Fruit fly (Drosophila melanogaster) whole organism, wandering third instar larva: ENCODE measurements around the gene CG15923.
A peak's percentile ranks its signal among the peaks of the same experiment; 100 is the strongest.

Experiments used
- Abd-B ChIP-seq: fragments of >200 bp; optimal IDR thresholded peaks from 2 replicates; lab custom pipeline; 2017; ENCODE audit warnings: missing biosample characterization, missing genetic modification characterization
- CG32264 ChIP-seq: fragments of 200-800 bp; sonication (Bioruptor generic); optimal IDR thresholded peaks from 2 replicates; lab custom pipeline; 2016; ENCODE audit warnings: missing biosample characterization, missing genetic modification characterization
- CG9705 ChIP-seq: fragments of 200-800 bp; sonication (Bioruptor generic); optimal IDR thresholded peaks from 2 replicates; lab custom pipeline; 2018; ENCODE audit warnings: missing biosample characterization, mild to moderate bottlenecking, missing genetic modification characterization
- CrebA ChIP-seq: fragments of 200-800 bp; sonication (Bioruptor generic); optimal IDR thresholded peaks from 2 replicates; lab custom pipeline; 2016; ENCODE audit warnings: missing biosample characterization, mild to moderate bottlenecking, missing genetic modification characterization, borderline replicate concordance
- Dif ChIP-seq: fragments of 200-275, 200-300 bp; sonication (Bioruptor generic); optimal IDR thresholded peaks from 2 replicates; lab custom pipeline; 2018; ENCODE audit warnings: missing biosample characterization, missing genetic modification characterization; ENCODE audit not compliant: partially characterized antibody
- HLH106 ChIP-seq: fragments of 200-800 bp; optimal IDR thresholded peaks from 3 replicates; lab custom pipeline; 2019; ENCODE audit warnings: missing biosample characterization, mild to moderate bottlenecking, missing genetic modification characterization, moderate library complexity
- Hnf4 ChIP-seq: fragments of 200-800 bp; sonication (Bioruptor generic); optimal IDR thresholded peaks from 2 replicates; lab custom pipeline; 2016; ENCODE audit warnings: missing biosample characterization, mild to moderate bottlenecking, missing genetic modification characterization
- Hr83 ChIP-seq: fragments of 200-300 bp; sonication (Bioruptor generic); optimal IDR thresholded peaks from 2 replicates; lab custom pipeline; 2016; ENCODE audit warnings: missing biosample characterization, mild to moderate bottlenecking, missing genetic modification characterization, moderate library complexity; ENCODE audit not compliant: poor library complexity, severe bottlenecking
- Jra ChIP-seq: sonication (Bioruptor generic); optimal IDR thresholded peaks from 2 replicates; lab custom pipeline; 2016; ENCODE audit warnings: missing biosample characterization, missing genetic modification characterization
- Myc ChIP-seq: fragments of >200 bp; optimal IDR thresholded peaks from 2 replicates; lab custom pipeline; 2017
- OdsH ChIP-seq: fragments of 200-800 bp; sonication (Bioruptor generic); optimal IDR thresholded peaks from 2 replicates; lab custom pipeline; 2016; ENCODE audit warnings: missing biosample characterization, mild to moderate bottlenecking, missing genetic modification characterization
- Rel ChIP-seq, 2 experiments: fragments of 200-800 bp; sonication (Bioruptor generic) in 1 of 2; optimal IDR thresholded peaks; 2 replicates in 1 of 2; 3 replicates in 1 of 2; lab custom pipeline; 2016 to 2019; ENCODE audit warnings: mild to moderate bottlenecking in 2 of 2, missing biosample characterization in 2 of 2, missing genetic modification characterization in 2 of 2, moderate library complexity in 1 of 2
- Vsx2 ChIP-seq: fragments of 200-300, 225-300 bp; sonication (Bioruptor generic); optimal IDR thresholded peaks from 2 replicates; lab custom pipeline; 2018; ENCODE audit warnings: missing biosample characterization, missing genetic modification characterization; ENCODE audit not compliant: partially characterized antibody
- br ChIP-seq: fragments of 200-800 bp; sonication (Bioruptor generic); optimal IDR thresholded peaks from 2 replicates; lab custom pipeline; 2016; ENCODE audit warnings: missing biosample characterization, missing genetic modification characterization
- dl ChIP-seq, 2 experiments: fragments of 175-275, 200-275 bp in 1 of 2; fragments of 200-275 bp in 1 of 2; sonication (Bioruptor generic); optimal IDR thresholded peaks; lab custom pipeline; 2018; ENCODE audit warnings: mild to moderate bottlenecking in 2 of 2, missing biosample characterization in 2 of 2, missing genetic modification characterization in 2 of 2, moderate library complexity in 2 of 2; ENCODE audit not compliant: partially characterized antibody in 2 of 2, insufficient read depth in 1 of 2
- dmrt93B ChIP-seq: fragments of 200-800 bp; sonication (Bioruptor generic); optimal IDR thresholded peaks from 2 replicates; lab custom pipeline; 2018; ENCODE audit warnings: missing biosample characterization, mild to moderate bottlenecking, missing genetic modification characterization
- ey ChIP-seq: fragments of 200-800 bp; sonication (Bioruptor generic); optimal IDR thresholded peaks from 2 replicates; lab custom pipeline; 2016; ENCODE audit warnings: missing biosample characterization, missing genetic modification characterization
- foxo ChIP-seq, 2 experiments: fragments of 200-800 bp; sonication (Bioruptor generic); optimal IDR thresholded peaks; 2 replicates in 1 of 2; 3 replicates in 1 of 2; lab custom pipeline; 2016 to 2017; ENCODE audit warnings: missing biosample characterization in 2 of 2, missing genetic modification characterization in 2 of 2
- h ChIP-seq: fragments of 200-800 bp; sonication (Bioruptor generic); optimal IDR thresholded peaks from 3 replicates; lab custom pipeline; 2016; ENCODE audit warnings: missing biosample characterization, mild to moderate bottlenecking, missing genetic modification characterization
- jim ChIP-seq: fragments of 175-275, 200-325 bp; sonication (Bioruptor generic); optimal IDR thresholded peaks from 2 replicates; lab custom pipeline; 2016; ENCODE audit warnings: missing biosample characterization, mild to moderate bottlenecking, missing genetic modification characterization
- lola ChIP-seq: fragments of >200 bp; optimal IDR thresholded peaks from 2 replicates; lab custom pipeline; 2017; ENCODE audit warnings: missing biosample characterization, missing genetic modification characterization
- pan ChIP-seq: fragments of >200 bp; optimal IDR thresholded peaks from 2 replicates; lab custom pipeline; 2017
- psq ChIP-seq: fragments of 200-800 bp; sonication (Bioruptor generic); optimal IDR thresholded peaks from 3 replicates; lab custom pipeline; 2017; ENCODE audit warnings: missing biosample characterization, mild to moderate bottlenecking, missing genetic modification characterization, moderate library complexity
- sv ChIP-seq: fragments of 200-800 bp; sonication (Bioruptor generic); optimal IDR thresholded peaks from 3 replicates; lab custom pipeline; 2016; ENCODE audit warnings: missing biosample characterization, missing genetic modification characterization
- tai ChIP-seq: sonication (Bioruptor generic); optimal IDR thresholded peaks from 2 replicates; lab custom pipeline; 2016; ENCODE audit warnings: missing biosample characterization, missing genetic modification characterization
- usp ChIP-seq: fragments of >200 bp; optimal IDR thresholded peaks from 2 replicates; lab custom pipeline; 2017; ENCODE audit warnings: missing biosample characterization, missing genetic modification characterization
- woc ChIP-seq: sonication (Bioruptor generic); optimal IDR thresholded peaks from 2 replicates; lab custom pipeline; 2016; ENCODE audit warnings: missing biosample characterization, mild to moderate bottlenecking, missing genetic modification characterization

Gene CG15923

DNA sequence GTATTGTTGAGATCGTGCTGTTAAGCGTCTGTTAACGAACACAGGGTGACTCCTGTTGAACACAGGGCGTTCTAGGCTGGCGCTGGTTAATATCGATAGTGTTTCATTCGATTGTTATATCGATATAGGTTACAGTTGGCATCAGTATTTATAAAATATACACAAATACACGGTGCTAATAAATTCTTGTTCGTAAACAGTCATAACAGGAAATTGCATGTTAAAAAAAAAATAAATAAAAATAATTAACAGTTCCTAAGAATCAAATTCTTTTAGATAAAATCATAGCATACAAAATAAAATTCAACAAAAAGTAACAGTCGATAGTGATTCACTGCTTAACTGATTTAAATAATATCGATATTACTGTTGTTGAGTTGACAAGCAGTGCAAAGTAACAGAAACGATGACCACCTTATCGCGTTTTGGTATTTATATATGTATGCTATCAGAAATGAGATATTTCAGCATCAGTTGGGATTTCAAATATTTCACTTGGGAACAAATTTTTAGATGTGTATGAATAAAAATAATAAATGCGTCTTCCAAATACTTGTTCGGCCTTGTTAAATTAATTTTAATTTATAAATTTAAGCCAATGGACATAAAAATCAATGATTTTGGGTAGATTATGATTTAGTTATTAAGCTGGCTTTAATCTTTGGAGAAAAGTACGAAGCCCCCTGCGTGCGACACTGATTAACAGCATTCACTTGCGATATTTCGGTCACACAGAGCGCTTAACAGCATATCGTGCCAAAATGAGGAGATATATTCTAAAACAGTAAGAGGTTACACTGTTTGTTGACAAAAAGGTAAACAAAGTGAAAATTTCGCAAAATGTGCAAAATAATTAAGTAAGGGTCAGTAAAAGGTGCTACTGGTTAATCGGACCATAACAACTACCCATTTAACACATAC is 18.2 kb upstream of the CG15923 start, which contains the start of the genes Pi3K92E and Lrrk:
Gene Pi3K92E, minus strand, starts transcription at position 59 of the 921 bp plus-strand sequence.
Gene Lrrk, plus strand, starts transcription at position 807 of the 921 bp plus-strand sequence.
- TF ChIP-seq jim (no peak), Myc (lab: Kevin White, UChicago) (no peak), foxo (GFP tag; optimal IDR thresholded peaks at IDR 0.05; lab: Kevin White, UChicago) (no peak), lola (GFP tag; lab: Kevin White, UChicago) (no peak), usp (GFP tag; lab: Kevin White, UChicago) (no peak), Hnf4 (GFP tag; lab: Kevin White, UChicago) (no peak), CG9705 (peak; percentile 18), HLH106 (tag; lab: Kevin White, UChicago) (peak; percentile 36), h (GFP tag; lab: Kevin White, UChicago) (peak; percentile 12), Abd-B (no peak), woc (GFP tag; lab: Kevin White, UChicago) (no peak), Hr83 (peak; percentile 11), OdsH (GFP tag; lab: Kevin White, UChicago) (no peak)

DNA sequence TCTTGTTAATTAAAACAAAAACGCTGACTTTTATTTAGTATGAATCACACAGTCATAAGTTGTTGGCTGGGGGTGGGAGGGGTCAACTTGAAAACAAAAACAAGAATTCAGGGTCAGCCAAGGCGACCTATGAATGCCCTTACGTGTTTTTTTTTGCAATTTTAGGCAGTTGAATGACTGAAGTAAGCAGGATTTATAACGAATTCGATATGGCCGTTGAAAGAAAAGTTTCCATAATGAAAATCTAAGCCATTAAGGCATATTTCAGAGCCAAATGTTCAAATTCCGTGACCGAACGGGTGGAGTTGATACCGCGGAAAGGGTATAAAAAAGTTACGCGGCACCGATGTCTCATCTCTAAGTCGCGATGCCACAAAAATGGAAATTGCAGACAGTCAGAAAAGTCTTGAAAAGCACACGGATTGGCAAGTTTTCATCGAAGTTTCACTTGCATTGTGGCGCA is 17.3 kb upstream of the CG15923 start:
- TF ChIP-seq CG9705 (peak; percentile 37), CG32264 (peak; percentile 41), OdsH (GFP tag; lab: Kevin White, UChicago) (peak; percentile 79), h (GFP tag; lab: Kevin White, UChicago) (no peak), CrebA (GFP tag; lab: Kevin White, UChicago) (no peak), HLH106 (tag; lab: Kevin White, UChicago) (no peak), br (GFP tag; lab: Kevin White, UChicago) (peak; percentile 86), ey (peak; percentile 76), Myc (lab: Kevin White, UChicago) (no peak), Jra (GFP tag; lab: Kevin White, UChicago) (peak; percentile 69), woc (GFP tag; lab: Kevin White, UChicago) (peak; percentile 97), pan (no peak), jim (no peak), Hnf4 (GFP tag; lab: Kevin White, UChicago) (no peak), Rel (GFP tag; optimal IDR thresholded peaks at IDR 0.05; lab: Kevin White, UChicago) (no peak), Rel (tag; optimal IDR thresholded peaks at IDR 0.05; lab: Kevin White, UChicago) (no peak), psq (GFP tag; lab: Kevin White, UChicago) (peak; percentile 62), sv (GFP tag; lab: Kevin White, UChicago) (peak; percentile 19)

DNA sequence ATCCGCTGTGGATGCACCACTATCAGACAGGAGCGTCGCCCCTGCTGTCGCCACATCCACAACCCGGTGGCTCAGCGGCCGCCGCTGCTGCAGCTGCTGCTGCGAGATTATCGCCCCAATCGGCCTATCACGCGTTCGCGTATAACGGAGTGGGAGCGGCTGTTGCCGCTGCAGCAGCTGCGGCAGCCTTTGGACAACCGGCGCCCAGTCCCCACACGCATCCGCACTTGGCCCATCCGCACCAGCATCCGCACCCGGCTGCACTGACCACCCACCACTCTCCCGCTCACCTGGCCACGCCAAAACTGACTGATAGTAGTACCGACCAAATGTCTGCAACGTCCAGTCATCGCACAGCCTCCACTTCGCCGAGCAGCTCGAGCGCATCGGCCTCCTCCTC is 9.4 kb upstream of the CG15923 start:
- TF ChIP-seq lola (GFP tag; lab: Kevin White, UChicago) (no peak), Abd-B (no peak), br (GFP tag; lab: Kevin White, UChicago) (no peak), usp (GFP tag; lab: Kevin White, UChicago) (no peak), Dif (no peak), Vsx2 (GFP tag; lab: Kevin White, UChicago) (no peak), HLH106 (tag; lab: Kevin White, UChicago) (no peak), CrebA (GFP tag; lab: Kevin White, UChicago) (no peak), dmrt93B (no peak), dl (GFP tag; optimal IDR thresholded peaks at IDR 0.05; lab: Kevin White, UChicago; ENCODE audit: insufficient read depth in 1 of 2, partially characterized antibody in 2 of 2) (no peak), foxo (GFP tag; optimal IDR thresholded peaks at IDR 0.05; lab: Kevin White, UChicago) (no peak), tai (GFP tag; lab: Kevin White, UChicago) (no peak), woc (GFP tag; lab: Kevin White, UChicago) (no peak), jim (no peak)

DNA sequence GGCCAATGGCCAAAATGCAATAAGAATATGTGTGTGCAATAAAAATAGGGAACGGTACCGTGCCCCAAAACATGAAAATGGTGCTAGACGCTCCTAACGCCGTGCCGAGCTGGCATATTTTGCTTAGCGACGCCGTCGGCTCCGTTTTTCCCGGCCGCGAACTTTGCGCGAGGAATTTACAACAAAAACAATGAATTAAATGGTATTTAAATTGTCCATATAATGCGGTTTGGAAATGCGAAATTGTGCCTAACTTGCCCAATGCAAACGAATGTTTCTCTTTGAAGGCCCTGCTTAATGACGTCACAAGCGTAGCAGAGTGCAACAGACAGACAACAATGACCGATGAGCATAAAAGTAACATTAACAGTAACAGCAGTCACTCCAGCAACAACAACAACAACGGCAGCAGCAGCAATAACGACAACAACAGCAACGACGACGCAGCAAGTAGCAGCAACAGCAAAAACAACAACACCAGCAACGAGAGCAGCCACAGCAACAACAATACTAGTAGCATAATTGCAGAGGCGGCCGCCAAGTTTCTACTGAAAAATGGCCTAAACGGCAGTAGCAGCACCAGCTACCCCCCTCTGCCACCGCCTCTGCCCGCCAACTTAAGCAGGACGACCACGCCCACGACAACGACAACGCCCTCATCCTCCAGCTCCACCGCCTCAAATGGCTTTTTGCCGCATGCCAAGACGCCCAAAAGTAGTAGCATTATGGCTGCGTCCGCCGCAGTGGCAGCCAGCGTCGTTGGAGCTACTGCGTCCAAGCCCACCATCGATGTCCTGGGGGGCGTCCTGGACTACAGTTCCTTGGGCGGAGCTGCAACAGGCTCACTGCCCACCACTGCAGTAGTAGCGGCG is 5.8 kb upstream of the CG15923 start:
- no peak for TF ChIP-seq Jra (GFP tag; lab: Kevin White, UChicago)
- no peak for TF ChIP-seq Hr83
- TF ChIP-seq psq (GFP tag; lab: Kevin White, UChicago) = peak; percentile 9
- TF ChIP-seq foxo (GFP tag; optimal IDR thresholded peaks at IDR 0.05; lab: Kevin White, UChicago) = no peak
